Comparison of ENCODE assay signal across 5 fruit fly cellular contexts in the genomic region with DNA sequence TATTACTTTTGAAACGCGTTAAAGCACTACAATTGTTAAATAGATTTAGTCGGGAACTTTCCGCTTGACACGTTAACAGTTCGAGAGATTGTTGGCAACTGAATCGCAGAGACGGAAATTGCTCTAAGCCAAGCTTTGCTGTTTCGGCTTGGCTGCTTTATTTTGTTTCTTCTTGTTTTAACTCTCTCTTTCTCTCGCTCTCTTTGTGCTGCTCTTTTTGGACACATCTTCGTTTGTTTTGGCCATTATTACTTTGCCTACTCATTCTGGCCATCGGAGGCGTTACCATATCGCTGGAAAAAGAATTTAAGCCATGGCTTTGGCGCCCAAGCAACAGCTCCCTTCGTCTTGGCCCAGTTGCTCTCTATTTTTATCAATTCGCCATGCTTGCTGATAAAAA.
TF ChIP-seq lines count a peak whose summit lies in the region.

A gene (minus strand): TSS at position 84 of the 400 bp plus-strand sequence.

- no peak for TF ChIP-seq CTCF in whole organism, embryonic (GFP tag; optimal IDR thresholded peaks at IDR 0.05; lab: Kevin White, UChicago)

TF ChIP-seq in whole organism, adult, 20 proteins besides CTCF, POLR2A, EP300 and RAD21:
- TF ChIP-seq bab1 (GFP tag; optimal IDR thresholded peaks at IDR 0.05; lab: Kevin White, UChicago) = peak; percentile 21
- no peak for TF ChIP-seq Mnt (GFP tag; optimal IDR thresholded peaks at IDR 0.05; lab: Kevin White, UChicago)

TF ChIP-seq in whole organism, embryonic, 481 proteins besides CTCF, POLR2A, EP300 and RAD21 (continues in another document):
- TF ChIP-seq gfzf (GFP tag; optimal IDR thresholded peaks at IDR 0.05; lab: Kevin White, UChicago) (no peak), CG3995 (GFP tag; optimal IDR thresholded peaks at IDR 0.05; lab: Kevin White, UChicago) (no peak), CG30020 (tag; optimal IDR thresholded peaks at IDR 0.05; lab: Kevin White, UChicago) (no peak), CG10565 (GFP tag; optimal IDR thresholded peaks at IDR 0.05; lab: Kevin White, UChicago) (no peak), Asciz (GFP tag; optimal IDR thresholded peaks at IDR 0.05; lab: Kevin White, UChicago) (no peak), danr (GFP tag; IDR thresholded peaks at IDR 0.05; lab: Robert Waterston, UW) (no peak), CG34376 (GFP tag; optimal IDR thresholded peaks at IDR 0.05; lab: Kevin White, UChicago) (peak; percentile 4), CG12104 (GFP tag; optimal IDR thresholded peaks at IDR 0.05; lab: Kevin White, UChicago) (no peak), Hr78 (GFP tag; optimal IDR thresholded peaks at IDR 0.05; lab: Kevin White, UChicago) (no peak), CG13287 (GFP tag; IDR thresholded peaks at IDR 0.05; lab: Robert Waterston, UW; ENCODE audit: partially characterized antibody) (peak; percentile 39; the same call in 1 of the 2 replicates), GATAe (GFP tag; conservative IDR thresholded peaks at IDR 0.05; lab: Robert Waterston, UW) (no peak), C15 (GFP tag; IDR thresholded peaks at IDR 0.05; lab: Robert Waterston, UW) (no peak), CG3163 (GFP tag; optimal IDR thresholded peaks at IDR 0.05; lab: Kevin White, UChicago) (peak; percentile 86), CG7372 (GFP tag; IDR thresholded peaks at IDR 0.05; lab: Robert Waterston, UW) (no peak), Bgb (GFP tag; IDR thresholded peaks at IDR 0.05; lab: Robert Waterston, UW; ENCODE audit: partially characterized antibody) (peak; percentile 18; the same call in 1 of the 2 replicates), wdn (GFP tag; IDR thresholded peaks at IDR 0.05; lab: Robert Waterston, UW) (no peak), sens (GFP tag; lab: Kevin White, UChicago) (peak; percentile 14), CG17612 (GFP tag; IDR thresholded peaks at IDR 0.05; lab: Robert Waterston, UW) (no peak), croc (GFP tag; conservative IDR thresholded peaks at IDR 0.05; lab: Robert Waterston, UW) (no peak), H2.0 (GFP tag; IDR thresholded peaks at IDR 0.05; lab: Robert Waterston, UW) (no peak), CG8089 (GFP tag; optimal IDR thresholded peaks at IDR 0.05; lab: Kevin White, UChicago) (no peak)

TF ChIP-seq in whole organism, prepupa, 60 proteins besides CTCF, POLR2A, EP300 and RAD21 (continues in another document):
- TF ChIP-seq lz (GFP tag; optimal IDR thresholded peaks at IDR 0.05; lab: Kevin White, UChicago) = no peak
- TF ChIP-seq dsx (GFP tag; optimal IDR thresholded peaks at IDR 0.05; lab: Kevin White, UChicago; ENCODE audit: poor library complexity, severe bottlenecking) = peak; percentile 60
- TF ChIP-seq Ets96B (tag; optimal IDR thresholded peaks at IDR 0.05; lab: Kevin White, UChicago) = peak; percentile 46
- no peak for TF ChIP-seq CG10631 (GFP tag; optimal IDR thresholded peaks at IDR 0.05; lab: Kevin White, UChicago)
- peak; percentile 55 for TF ChIP-seq CG1621 (tag; optimal IDR thresholded peaks at IDR 0.05; lab: Kevin White, UChicago)
- TF ChIP-seq Lpt (GFP tag; optimal IDR thresholded peaks at IDR 0.05; lab: Kevin White, UChicago) = no peak
- TF ChIP-seq Eip78C (GFP tag; lab: Kevin White, UChicago) = peak; percentile 66
- TF ChIP-seq pdm3 (GFP tag; optimal IDR thresholded peaks at IDR 0.05; lab: Kevin White, UChicago) = no peak
- peak; percentile 25 for TF ChIP-seq CG8632 (GFP tag; optimal IDR thresholded peaks at IDR 0.05; lab: Kevin White, UChicago)
- peak; percentile 15 for TF ChIP-seq spab (GFP tag; optimal IDR thresholded peaks at IDR 0.05; lab: Kevin White, UChicago)
- TF ChIP-seq net (GFP tag; optimal IDR thresholded peaks at IDR 0.05; lab: Kevin White, UChicago) = peak; percentile 46
- TF ChIP-seq CG6163 (GFP tag; IDR thresholded peaks at IDR 0.05; lab: Robert Waterston, UW) = peak; percentile 93
- peak; percentile 30 for TF ChIP-seq vri (GFP tag; optimal IDR thresholded peaks at IDR 0.05; lab: Kevin White, UChicago)
- peak; percentile 69 for TF ChIP-seq CG16779 (tag; optimal IDR thresholded peaks at IDR 0.05; lab: Kevin White, UChicago)
- peak; percentile 64 for TF ChIP-seq CG6276 (GFP tag; optimal IDR thresholded peaks at IDR 0.05; lab: Kevin White, UChicago)
- TF ChIP-seq fkh (GFP tag; optimal IDR thresholded peaks at IDR 0.05; lab: Kevin White, UChicago) = peak; percentile 47
- TF ChIP-seq fd85E (GFP tag; optimal IDR thresholded peaks at IDR 0.05; lab: Kevin White, UChicago) = no peak
- no peak for TF ChIP-seq Gug (GFP tag; IDR thresholded peaks at IDR 0.05; lab: Robert Waterston, UW)
- peak; percentile 74 for TF ChIP-seq CG6808 (GFP tag; optimal IDR thresholded peaks at IDR 0.05; lab: Kevin White, UChicago)
- no peak for TF ChIP-seq Hr38 (GFP tag; optimal IDR thresholded peaks at IDR 0.05; lab: Kevin White, UChicago)
- no peak for TF ChIP-seq CG7368 (GFP tag; optimal IDR thresholded peaks at IDR 0.05; lab: Kevin White, UChicago)
- TF ChIP-seq dac (GFP tag; optimal IDR thresholded peaks at IDR 0.05; lab: Kevin White, UChicago) = no peak

TF ChIP-seq in whole organism, pupa, 21 proteins besides CTCF, POLR2A, EP300 and RAD21:
- TF ChIP-seq CG17806 (tag; optimal IDR thresholded peaks at IDR 0.05; lab: Kevin White, UChicago) (peak; percentile 52), D1 (tag; optimal IDR thresholded peaks at IDR 0.05; lab: Kevin White, UChicago) (peak; percentile 71), CG13204 (GFP tag; optimal IDR thresholded peaks at IDR 0.05; lab: Kevin White, UChicago) (peak; percentile 60), CG4496 (GFP tag; IDR thresholded peaks at IDR 0.05; lab: Robert Waterston, UW) (peak; percentile 69; the same call in 2 of the 3 replicates), CG12605 (GFP tag; IDR thresholded peaks at IDR 0.05; lab: Robert Waterston, UW) (peak; percentile 86), fd96Ca (GFP tag; IDR thresholded peaks at IDR 0.05; lab: Robert Waterston, UW) (no peak; the same call in 2 of the 3 replicates), CG8159 (tag; optimal IDR thresholded peaks at IDR 0.05; lab: Kevin White, UChicago) (peak; percentile 19), CG10348 (GFP tag; IDR thresholded peaks at IDR 0.05; lab: Robert Waterston, UW) (no peak), CG8301 (tag; optimal IDR thresholded peaks at IDR 0.05; lab: Kevin White, UChicago) (no peak), CG14655 (GFP tag; optimal IDR thresholded peaks at IDR 0.05; lab: Kevin White, UChicago) (no peak), CG15710 (tag; optimal IDR thresholded peaks at IDR 0.05; lab: Kevin White, UChicago) (peak; percentile 41), rn (GFP tag; IDR thresholded peaks at IDR 0.05; lab: Robert Waterston, UW) (peak; percentile 11; the same call in 1 of the 2 replicates), CG9948 (tag; optimal IDR thresholded peaks at IDR 0.05; lab: Kevin White, UChicago) (peak; percentile 33), Pif1B (GFP tag; optimal IDR thresholded peaks at IDR 0.05; lab: Kevin White, UChicago) (no peak), Ets98B (GFP tag; IDR thresholded peaks at IDR 0.05; lab: Robert Waterston, UW) (peak; percentile 79), EcR (GFP tag; optimal IDR thresholded peaks at IDR 0.05; lab: Kevin White, UChicago) (peak; percentile 47), Snoo (tag; optimal IDR thresholded peaks at IDR 0.05; lab: Kevin White, UChicago) (peak; percentile 48), Pif1A (GFP tag; optimal IDR thresholded peaks at IDR 0.05; lab: Kevin White, UChicago) (no peak), CG34367 (tag; optimal IDR thresholded peaks at IDR 0.05; lab: Kevin White, UChicago) (peak; percentile 51), CG32121 (GFP tag; IDR thresholded peaks at IDR 0.05; lab: Robert Waterston, UW) (peak; percentile 13; the same call in 1 of the 2 replicates), gl (tag; optimal IDR thresholded peaks at IDR 0.05; lab: Kevin White, UChicago) (peak; percentile 86)

TF ChIP-seq in whole organism, wandering third instar larva, 38 proteins besides CTCF, POLR2A, EP300 and RAD21:
- TF ChIP-seq Sp1 (GFP tag; optimal IDR thresholded peaks at IDR 0.05; lab: Kevin White, UChicago) (peak; percentile 43), foxo (GFP tag; optimal IDR thresholded peaks at IDR 0.05; lab: Kevin White, UChicago) (peak in 1 of 2 experiments; percentile 14), jim (GFP tag; optimal IDR thresholded peaks at IDR 0.05; lab: Kevin White, UChicago) (peak; percentile 69), Abd-B (GFP tag; optimal IDR thresholded peaks at IDR 0.05; lab: Kevin White, UChicago) (no peak), lola (GFP tag; optimal IDR thresholded peaks at IDR 0.05; lab: Kevin White, UChicago) (no peak), Dif (GFP tag; optimal IDR thresholded peaks at IDR 0.05; lab: Kevin White, UChicago; ENCODE audit: partially characterized antibody) (peak; percentile 43), sage (GFP tag; optimal IDR thresholded peaks at IDR 0.05; lab: Kevin White, UChicago) (no peak), Rel (GFP tag; optimal IDR thresholded peaks at IDR 0.05; lab: Kevin White, UChicago) (no peak), Rel (tag; optimal IDR thresholded peaks at IDR 0.05; lab: Kevin White, UChicago) (no peak), dsf (GFP tag; optimal IDR thresholded peaks at IDR 0.05; lab: Kevin White, UChicago; ENCODE audit: borderline replicate concordance) (no peak), dmrt93B (GFP tag; optimal IDR thresholded peaks at IDR 0.05; lab: Kevin White, UChicago) (no peak), fru (GFP tag; optimal IDR thresholded peaks at IDR 0.05; lab: Kevin White, UChicago) (peak; percentile 11), Hr83 (GFP tag; optimal IDR thresholded peaks at IDR 0.05; lab: Kevin White, UChicago; ENCODE audit: poor library complexity, severe bottlenecking) (no peak), psq (GFP tag; optimal IDR thresholded peaks at IDR 0.05; lab: Kevin White, UChicago) (peak; percentile 98), dl (GFP tag; optimal IDR thresholded peaks at IDR 0.05; lab: Kevin White, UChicago; ENCODE audit: insufficient read depth in 1 of 2, partially characterized antibody in 2 of 2) (peak in 1 of 2 experiments; percentile 20)
